Fruit fly (Drosophila melanogaster) whole organism, adult: ENCODE measurements around the gene CG5445.

Experiments used
- CG11617 ChIP-seq: fragments of 200-800 bp; sonication (Bioruptor generic); optimal IDR thresholded peaks from 2 replicates; lab custom pipeline; 2017; ENCODE audit warnings: mild to moderate bottlenecking, missing biosample characterization, missing genetic modification reagents, missing genetic modification characterization
- CG12768 ChIP-seq: fragments of 200-800 bp; sonication (Bioruptor generic); optimal IDR thresholded peaks from 2 replicates; lab custom pipeline; 2017; ENCODE audit warnings: missing biosample characterization, missing genetic modification characterization, mild to moderate bottlenecking, moderate library complexity, missing genetic modification reagents
- CG14711 ChIP-seq: fragments of 200-800 bp; sonication (Bioruptor generic); optimal IDR thresholded peaks from 2 replicates; lab custom pipeline; 2018; ENCODE audit warnings: missing biosample characterization, mild to moderate bottlenecking, missing genetic modification characterization, moderate library complexity
- CG1620 ChIP-seq: fragments of 200-800 bp; sonication (Bioruptor generic); optimal IDR thresholded peaks from 2 replicates; lab custom pipeline; 2016; ENCODE audit warnings: missing biosample characterization, missing genetic modification characterization
- CG33017 ChIP-seq: fragments of 200-800 bp; sonication (Bioruptor generic); optimal IDR thresholded peaks from 2 replicates; lab custom pipeline; 2018; ENCODE audit warnings: missing biosample characterization, mild to moderate bottlenecking, missing genetic modification characterization, moderate library complexity
- CG5204 ChIP-seq: fragments of 200-800 bp; sonication (Bioruptor generic); optimal IDR thresholded peaks from 2 replicates; lab custom pipeline; 2016; ENCODE audit warnings: missing biosample characterization, missing genetic modification characterization
- CG7045 ChIP-seq: fragments of 200-800 bp; sonication (Bioruptor generic); optimal IDR thresholded peaks from 2 replicates; lab custom pipeline; 2017; ENCODE audit warnings: missing biosample characterization, mild to moderate bottlenecking, missing genetic modification characterization
- CG7101 ChIP-seq: fragments of 200-800 bp; sonication (Bioruptor generic); optimal IDR thresholded peaks from 2 replicates; lab custom pipeline; 2018; ENCODE audit warnings: missing biosample characterization, mild to moderate bottlenecking, missing genetic modification characterization, moderate library complexity
- Clk ChIP-seq: fragments of 200-800 bp; sonication (Bioruptor generic); optimal IDR thresholded peaks from 2 replicates; lab custom pipeline; 2017; ENCODE audit warnings: missing biosample characterization, missing genetic modification characterization
- Crg-1 ChIP-seq: fragments of 200-800 bp; sonication (Bioruptor generic); optimal IDR thresholded peaks from 2 replicates; lab custom pipeline; 2016; ENCODE audit warnings: missing biosample characterization, missing genetic modification characterization
- Hr96 ChIP-seq: fragments of 200-800 bp; sonication (Bioruptor generic); optimal IDR thresholded peaks from 2 replicates; lab custom pipeline; 2016; ENCODE audit warnings: missing biosample characterization, missing genetic modification characterization
- Mnt ChIP-seq: fragments of 200-800 bp; sonication (Bioruptor generic); optimal IDR thresholded peaks from 2 replicates; lab custom pipeline; 2016; ENCODE audit warnings: missing biosample characterization, mild to moderate bottlenecking, missing genetic modification characterization
- bab1 ChIP-seq: fragments of 200-800 bp; sonication (Bioruptor generic); optimal IDR thresholded peaks from 3 replicates; lab custom pipeline; 2019; ENCODE audit warnings: missing biosample characterization, mild to moderate bottlenecking, missing genetic modification characterization, moderate library complexity
- cic ChIP-seq: fragments of 200-800 bp; sonication (Bioruptor generic); optimal IDR thresholded peaks from 2 replicates; lab custom pipeline; 2017; ENCODE audit warnings: missing biosample characterization, mild to moderate bottlenecking, missing genetic modification characterization, moderate library complexity
- cnc ChIP-seq, 2 experiments: fragments of >200 bp; optimal IDR thresholded peaks; 2 replicates each; lab custom pipeline; 2017
- kay ChIP-seq: fragments of 200-800 bp; sonication (Bioruptor generic); peaks from one replicate; lab custom pipeline; 2016; ENCODE audit warnings: missing biosample characterization, missing genetic modification characterization, borderline replicate concordance
- ovo ChIP-seq: fragments of 200-800 bp; sonication (Bioruptor generic); optimal IDR thresholded peaks from 2 replicates; lab custom pipeline; 2016; ENCODE audit warnings: missing biosample characterization, missing genetic modification characterization
- pad ChIP-seq: fragments of 200-800 bp; sonication (Bioruptor generic); optimal IDR thresholded peaks from 3 replicates; lab custom pipeline; 2017; ENCODE audit warnings: missing biosample characterization, missing genetic modification characterization, mild to moderate bottlenecking, moderate library complexity, missing genetic modification reagents
- tj ChIP-seq: fragments of 200-800 bp; sonication (Bioruptor generic); optimal IDR thresholded peaks from 3 replicates; lab custom pipeline; 2017; ENCODE audit warnings: missing biosample characterization, mild to moderate bottlenecking, missing genetic modification characterization, moderate library complexity
- toe ChIP-seq: fragments of 200-800 bp; sonication (Bioruptor generic); optimal IDR thresholded peaks from 2 replicates; lab custom pipeline; 2016; ENCODE audit warnings: missing biosample characterization, missing genetic modification characterization

The CG5445 gene

dm6 chrX:17282196-17282595 is at the start of gene CG5445:
CG5445 (plus strand) TSS chrX:17282496.
- TF ChIP-seq CG7045 (GFP tag; lab: Kevin White, UChicago) = no peak
- no peak for TF ChIP-seq pad (GFP tag; lab: Kevin White, UChicago)
- no peak for TF ChIP-seq toe
- TF ChIP-seq Mnt (GFP tag; lab: Kevin White, UChicago) = no peak
- no peak for TF ChIP-seq kay (GFP tag; lab: Kevin White, UChicago)
- no peak for TF ChIP-seq CG5204 (GFP tag; lab: Kevin White, UChicago)
- no peak for TF ChIP-seq cnc (optimal IDR thresholded peaks at IDR 0.05; lab: Kevin White, UChicago)
- TF ChIP-seq CG33017 (tag; lab: Kevin White, UChicago) = no peak
- no peak for TF ChIP-seq CG14711 (tag; lab: Kevin White, UChicago)
- TF ChIP-seq CG7101 (tag; lab: Kevin White, UChicago) = no peak
- TF ChIP-seq bab1 = no peak
- no peak for TF ChIP-seq CG1620 (GFP tag; lab: Kevin White, UChicago)
- TF ChIP-seq CG12768 (GFP tag; lab: Kevin White, UChicago) = no peak
- TF ChIP-seq CG11617 = no peak
- no peak for TF ChIP-seq cic (GFP tag; lab: Kevin White, UChicago)
- no peak for TF ChIP-seq tj (GFP tag; lab: Kevin White, UChicago)
- TF ChIP-seq Crg-1 (GFP tag; lab: Kevin White, UChicago) = no peak
- no peak for TF ChIP-seq ovo

dm6 chrX:17232642-17233041 is 49.7 kb upstream of the CG5445 start, which contains the start of gene f:
f (plus strand) TSS chrX:17232942.
- TF ChIP-seq CG7101 (tag; lab: Kevin White, UChicago) (no peak), Crg-1 (GFP tag; lab: Kevin White, UChicago) (no peak), CG1620 (GFP tag; lab: Kevin White, UChicago) (no peak), ovo (no peak), bab1 (no peak), Hr96 (GFP tag; lab: Kevin White, UChicago) (no peak), CG7045 (GFP tag; lab: Kevin White, UChicago) (no peak), CG11617 (no peak), pad (GFP tag; lab: Kevin White, UChicago) (no peak)

dm6 chrX:17236468-17236867 is 45.8 kb upstream of the CG5445 start:
- TF ChIP-seq CG33017 (tag; lab: Kevin White, UChicago) (no peak), CG11617 (no peak), Hr96 (GFP tag; lab: Kevin White, UChicago) (no peak), CG7101 (tag; lab: Kevin White, UChicago) (no peak), CG1620 (GFP tag; lab: Kevin White, UChicago) (no peak), kay (GFP tag; lab: Kevin White, UChicago) (no peak), Mnt (GFP tag; lab: Kevin White, UChicago) (no peak), CG7045 (GFP tag; lab: Kevin White, UChicago) (no peak), CG12768 (GFP tag; lab: Kevin White, UChicago) (no peak), toe (no peak), Crg-1 (GFP tag; lab: Kevin White, UChicago) (no peak), Clk (GFP tag; lab: Kevin White, UChicago) (no peak), cic (GFP tag; lab: Kevin White, UChicago) (no peak), ovo (no peak), cnc (optimal IDR thresholded peaks at IDR 0.05; lab: Kevin White, UChicago) (no peak)

dm6 chrX:17237421-17237820 is 44.9 kb upstream of the CG5445 start:
- TF ChIP-seq CG1620 (GFP tag; lab: Kevin White, UChicago) (no peak), CG7101 (tag; lab: Kevin White, UChicago) (no peak), Mnt (GFP tag; lab: Kevin White, UChicago) (no peak)

- TF ChIP-seq bab1 (peak; percentile 42), toe (no peak), CG5204 (GFP tag; lab: Kevin White, UChicago) (peak; percentile 2), Clk (GFP tag; lab: Kevin White, UChicago) (no peak), cic (GFP tag; lab: Kevin White, UChicago) (no peak), Hr96 (GFP tag; lab: Kevin White, UChicago) (no peak), tj (GFP tag; lab: Kevin White, UChicago) (no peak), CG7101 (tag; lab: Kevin White, UChicago) (no peak), CG33017 (tag; lab: Kevin White, UChicago) (no peak), pad (GFP tag; lab: Kevin White, UChicago) (no peak), CG14711 (tag; lab: Kevin White, UChicago) (no peak), CG11617 (no peak), CG7045 (GFP tag; lab: Kevin White, UChicago) (no peak), kay (GFP tag; lab: Kevin White, UChicago) (no peak), Crg-1 (GFP tag; lab: Kevin White, UChicago) (no peak), Mnt (GFP tag; lab: Kevin White, UChicago) (no peak), CG12768 (GFP tag; lab: Kevin White, UChicago) (no peak)
Measured at dm6 chrX:17244854-17245253, 37.4 kb upstream of the CG5445 start, which contains the start of gene CG8915. CG8915 (minus strand) TSS chrX:17245001.

- TF ChIP-seq CG1620 (GFP tag; lab: Kevin White, UChicago) (no peak), CG7045 (GFP tag; lab: Kevin White, UChicago) (no peak), CG33017 (tag; lab: Kevin White, UChicago) (no peak), kay (GFP tag; lab: Kevin White, UChicago) (no peak), CG5204 (GFP tag; lab: Kevin White, UChicago) (no peak), tj (GFP tag; lab: Kevin White, UChicago) (no peak), Mnt (GFP tag; lab: Kevin White, UChicago) (no peak), CG14711 (tag; lab: Kevin White, UChicago) (no peak)
Measured at dm6 chrX:17246916-17247315, 35.4 kb upstream of the CG5445 start, which contains the start of gene CG42854. CG42854 (minus strand) TSS chrX:17247016.
